Fruit fly (Drosophila melanogaster) whole organism, pupa: ENCODE measurements around the gene CG9951.
A peak's percentile ranks its signal among the peaks of the same experiment; 100 is the strongest.

Source experiments
- CG10348 ChIP-seq: fragments of 200-800 bp; sonication (Bioruptor generic); IDR thresholded peaks from 2 replicates; pipeline ENCODE4 v1.3.6; 2022; ENCODE audit warnings: missing biosample characterization, missing genetic modification characterization
- CG12605 ChIP-seq: fragments of 200-800 bp; sonication (Bioruptor generic); IDR thresholded peaks from 2 replicates; pipeline ENCODE4 v1.3.6; 2022; ENCODE audit warnings: missing biosample characterization, missing genetic modification characterization
- CG13204 ChIP-seq: fragments of 200-800 bp; sonication (Bioruptor generic); optimal IDR thresholded peaks from 2 replicates; lab custom pipeline; 2018; ENCODE audit warnings: missing biosample characterization, mild to moderate bottlenecking, missing genetic modification characterization, moderate library complexity
- CG14655 ChIP-seq: fragments of 200-800 bp; sonication (Bioruptor generic); optimal IDR thresholded peaks from 3 replicates; lab custom pipeline; 2017; ENCODE audit warnings: mild to moderate bottlenecking, missing biosample characterization, missing genetic modification reagents, missing genetic modification characterization
- CG15710 ChIP-seq: fragments of 200-800 bp; sonication (Bioruptor generic); optimal IDR thresholded peaks from 2 replicates; lab custom pipeline; 2018; ENCODE audit warnings: missing biosample characterization, mild to moderate bottlenecking, missing genetic modification characterization, moderate library complexity
- CG17806 ChIP-seq: fragments of 200-800 bp; sonication (Bioruptor generic); optimal IDR thresholded peaks from 2 replicates; lab custom pipeline; 2018; ENCODE audit warnings: missing biosample characterization, mild to moderate bottlenecking, missing genetic modification characterization, moderate library complexity
- CG32121 ChIP-seq: fragments of 200-800 bp; sonication (Bioruptor generic); IDR thresholded peaks from 2 replicates; pipeline ENCODE4 v1.3.6; 2022; ENCODE audit warnings: missing biosample characterization, missing genetic modification characterization
- CG34367 ChIP-seq: fragments of 200-800 bp; sonication (Bioruptor generic); optimal IDR thresholded peaks from 2 replicates; lab custom pipeline; 2018; ENCODE audit warnings: missing biosample characterization, mild to moderate bottlenecking, missing genetic modification characterization
- CG4496 ChIP-seq: fragments of 200-800 bp; sonication (Bioruptor generic); IDR thresholded peaks from 3 replicates; pipeline ENCODE4 v1.3.6; 2022; ENCODE audit warnings: missing biosample characterization, missing genetic modification characterization
- CG8159 ChIP-seq: fragments of 200-800 bp; sonication (Bioruptor generic); optimal IDR thresholded peaks from 3 replicates; lab custom pipeline; 2018; ENCODE audit warnings: missing biosample characterization, mild to moderate bottlenecking, missing genetic modification characterization, moderate library complexity
- CG8301 ChIP-seq: fragments of 200-800 bp; sonication (Bioruptor generic); optimal IDR thresholded peaks from 2 replicates; lab custom pipeline; 2018; ENCODE audit warnings: missing biosample characterization, mild to moderate bottlenecking, missing genetic modification characterization
- CG9948 ChIP-seq: fragments of 200-800 bp; sonication (Bioruptor generic); optimal IDR thresholded peaks from 2 replicates; lab custom pipeline; 2018; ENCODE audit warnings: missing biosample characterization, mild to moderate bottlenecking, missing genetic modification characterization, moderate library complexity
- D1 ChIP-seq: fragments of 200-800 bp; sonication (Bioruptor generic); optimal IDR thresholded peaks from 2 replicates; lab custom pipeline; 2018; ENCODE audit warnings: missing biosample characterization, mild to moderate bottlenecking, missing genetic modification characterization, moderate library complexity
- EcR ChIP-seq: fragments of 200-800 bp; sonication (Bioruptor generic); optimal IDR thresholded peaks from 3 replicates; lab custom pipeline; 2019; ENCODE audit warnings: missing biosample characterization, missing genetic modification characterization, mild to moderate bottlenecking, moderate library complexity, missing genetic modification reagents
- Ets98B ChIP-seq: fragments of 200-800 bp; sonication (Bioruptor generic); IDR thresholded peaks from 2 replicates; pipeline ENCODE4 v1.3.6; 2022; ENCODE audit warnings: missing biosample characterization, missing genetic modification characterization
- Pif1A ChIP-seq: fragments of 200-800 bp; sonication (Bioruptor generic); optimal IDR thresholded peaks from 3 replicates; lab custom pipeline; 2016; ENCODE audit warnings: missing biosample characterization, missing genetic modification characterization
- Pif1B ChIP-seq: fragments of 200-800 bp; sonication (Bioruptor generic); optimal IDR thresholded peaks from 3 replicates; lab custom pipeline; 2016; ENCODE audit warnings: missing biosample characterization, missing genetic modification characterization
- Snoo ChIP-seq: fragments of 200-800 bp; sonication (Bioruptor generic); optimal IDR thresholded peaks from 3 replicates; lab custom pipeline; 2017; ENCODE audit warnings: missing biosample characterization, mild to moderate bottlenecking, missing genetic modification characterization, inconsistent platforms
- fd96Ca ChIP-seq: fragments of 200-800 bp; sonication (Bioruptor generic); IDR thresholded peaks from 3 replicates; pipeline ENCODE4 v1.3.6; 2022; ENCODE audit warnings: missing biosample characterization, missing genetic modification characterization
- gl ChIP-seq: fragments of 200-800 bp; sonication (Bioruptor generic); optimal IDR thresholded peaks from 2 replicates; lab custom pipeline; 2018; ENCODE audit warnings: missing biosample characterization, mild to moderate bottlenecking, missing genetic modification characterization
- rn ChIP-seq: fragments of 200-800 bp; sonication (Bioruptor generic); IDR thresholded peaks from 2 replicates; pipeline ENCODE4 v1.3.6; 2022; ENCODE audit warnings: missing biosample characterization, missing genetic modification characterization

The CG9951 gene

DNA sequence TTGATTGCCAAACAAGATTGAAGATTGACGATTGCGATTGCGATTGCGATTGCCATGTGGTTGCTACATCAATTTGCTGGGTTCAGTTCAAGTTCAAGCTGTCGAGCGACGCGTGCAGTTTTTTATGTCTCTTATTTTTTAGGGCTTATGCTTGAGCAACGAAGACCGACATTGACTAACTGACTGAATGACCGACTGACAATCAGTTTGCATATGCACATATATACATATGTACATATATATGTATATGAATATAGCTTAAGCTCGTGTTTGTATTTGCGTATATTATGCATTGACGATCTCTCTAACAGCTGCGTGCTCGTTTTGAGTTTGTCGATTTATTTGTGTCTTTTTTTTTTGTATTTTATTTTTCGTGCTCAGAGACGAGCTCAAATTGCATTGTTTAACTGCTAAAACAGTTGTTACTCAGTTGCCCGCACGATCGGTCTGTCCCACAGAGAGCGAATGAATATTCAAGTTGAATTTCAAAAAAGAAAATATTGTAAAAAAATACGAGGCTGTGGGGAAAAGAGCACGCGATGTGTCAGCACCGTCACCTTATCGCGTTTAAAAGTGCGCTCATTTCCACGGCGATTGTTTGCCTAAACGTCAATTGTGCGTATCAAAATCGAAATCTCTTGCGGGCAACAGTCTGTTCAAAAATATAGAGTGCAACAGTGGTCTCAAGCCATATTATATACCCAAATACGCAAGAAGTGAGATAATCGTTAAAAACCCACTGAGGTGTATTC is 23.4 kb downstream of the CG9951 start:
- TF ChIP-seq CG15710 (tag; lab: Kevin White, UChicago): no peak
- peak; percentile 42 for TF ChIP-seq CG14655 (GFP tag; lab: Kevin White, UChicago)
- TF ChIP-seq CG12605 (GFP tag; lab: Robert Waterston, UW): peak; percentile 67
- peak; percentile 17; the same call in 1 of the 2 replicates for TF ChIP-seq Ets98B
- TF ChIP-seq CG9948: no peak
- peak; percentile 34; the same call in 2 of the 3 replicates for TF ChIP-seq CG4496
- TF ChIP-seq CG17806 (tag; lab: Kevin White, UChicago): no peak
- TF ChIP-seq CG32121: peak; percentile 32; the same call in 1 of the 2 replicates
- TF ChIP-seq EcR: no peak
- no peak for TF ChIP-seq rn
- no peak for TF ChIP-seq Pif1A
- no peak for TF ChIP-seq Snoo (tag; lab: Kevin White, UChicago)
- no peak for TF ChIP-seq CG8159
- no peak for TF ChIP-seq CG10348
- TF ChIP-seq D1 (tag; lab: Kevin White, UChicago): no peak
- TF ChIP-seq CG13204 (GFP tag; lab: Kevin White, UChicago): no peak
- TF ChIP-seq Pif1B (GFP tag; lab: Kevin White, UChicago): no peak

- TF ChIP-seq CG17806 (tag; lab: Kevin White, UChicago) (no peak), rn (no peak), CG13204 (GFP tag; lab: Kevin White, UChicago) (no peak), gl (tag; lab: Kevin White, UChicago) (no peak), EcR (no peak), CG15710 (tag; lab: Kevin White, UChicago) (no peak), Pif1B (GFP tag; lab: Kevin White, UChicago) (no peak), CG4496 (no peak), CG32121 (no peak), CG9948 (no peak), Ets98B (no peak), Pif1A (no peak), CG14655 (GFP tag; lab: Kevin White, UChicago) (no peak), fd96Ca (no peak), CG8159 (no peak), Snoo (tag; lab: Kevin White, UChicago) (no peak), CG10348 (no peak)
These were observed 24.3 kb downstream of the CG9951 start for dm6 chr3L:16887272-16887671.

DNA sequence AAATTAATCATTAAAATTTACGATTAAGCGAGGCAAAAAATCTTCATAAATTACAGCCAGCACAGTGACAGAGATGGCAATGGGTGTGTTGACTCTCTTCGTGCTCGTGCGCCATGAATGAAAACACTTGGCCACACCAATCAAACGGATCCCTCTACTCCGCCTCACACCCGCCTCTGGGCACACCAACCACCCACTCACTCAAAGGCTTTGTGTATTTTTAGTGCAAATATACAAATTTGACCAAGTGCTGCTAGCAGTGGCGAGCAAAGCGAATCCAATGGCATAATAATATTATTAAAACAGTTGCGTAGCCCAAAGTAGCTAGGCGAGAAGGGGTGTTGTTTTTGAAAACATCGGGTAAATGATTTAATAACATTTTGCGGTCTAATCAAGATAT is 26.6 kb downstream of the CG9951 start:
- no peak for TF ChIP-seq CG12605 (GFP tag; lab: Robert Waterston, UW)
- no peak for TF ChIP-seq CG15710 (tag; lab: Kevin White, UChicago)
- no peak for TF ChIP-seq Pif1A
- TF ChIP-seq fd96Ca: no peak
- no peak for TF ChIP-seq gl (tag; lab: Kevin White, UChicago)

DNA sequence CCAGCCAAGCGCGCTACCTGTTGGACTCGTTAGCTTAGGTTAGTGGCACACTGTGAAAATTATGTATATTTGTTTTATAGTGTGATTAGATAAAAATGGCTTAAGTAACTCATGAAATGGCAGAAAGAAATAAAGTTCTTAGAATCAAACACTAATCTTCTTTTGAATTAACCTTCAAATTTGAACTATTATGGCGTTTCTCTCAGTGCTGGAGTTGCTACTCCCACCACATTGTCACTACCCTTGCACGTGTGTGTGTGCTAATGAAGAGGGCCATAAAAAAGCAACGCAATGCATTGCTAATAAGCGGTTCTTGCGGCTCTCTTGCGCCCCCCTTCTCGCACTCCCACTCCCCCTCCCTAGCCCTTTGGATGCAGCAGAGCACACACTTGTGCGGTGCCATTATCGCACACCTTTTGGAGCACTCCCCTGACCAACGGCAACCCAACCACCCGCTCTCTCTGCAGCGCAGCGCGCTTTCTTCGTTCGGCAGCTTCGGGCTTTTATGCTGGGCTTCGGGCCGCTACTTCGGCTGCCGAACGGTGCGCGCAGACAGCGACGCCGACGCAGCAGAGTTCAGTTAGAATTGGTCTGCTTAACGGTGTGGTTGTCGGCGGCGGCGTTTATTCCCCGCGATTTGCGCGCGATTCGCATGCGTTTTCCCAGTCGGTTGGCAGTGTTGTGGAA is 27.8 kb downstream of the CG9951 start:
- TF ChIP-seq CG4496 (peak; percentile 92), D1 (tag; lab: Kevin White, UChicago) (peak; percentile 35), Ets98B (peak; percentile 86), rn (peak; percentile 72), CG17806 (tag; lab: Kevin White, UChicago) (peak; percentile 76), fd96Ca (peak; percentile 83), gl (tag; lab: Kevin White, UChicago) (peak; percentile 27), CG15710 (tag; lab: Kevin White, UChicago) (peak; percentile 77), CG14655 (GFP tag; lab: Kevin White, UChicago) (peak; percentile 92), Pif1A (peak; percentile 88), CG12605 (GFP tag; lab: Robert Waterston, UW) (peak; percentile 69), CG8301 (tag; lab: Kevin White, UChicago) (peak; percentile 90), Pif1B (GFP tag; lab: Kevin White, UChicago) (peak; percentile 80), CG13204 (GFP tag; lab: Kevin White, UChicago) (peak; percentile 97), CG34367 (peak; percentile 82), CG32121 (peak; percentile 86), CG10348 (peak; percentile 58), CG9948 (peak; percentile 83), EcR (peak; percentile 65), CG8159 (peak; percentile 75), Snoo (tag; lab: Kevin White, UChicago) (peak; percentile 70)

dm6 chr3L:16891914-16892313 is 28.9 kb downstream of the CG9951 start:
- no peak for TF ChIP-seq CG17806 (tag; lab: Kevin White, UChicago)
- no peak for TF ChIP-seq CG34367
- peak; percentile 31 for TF ChIP-seq EcR

DNA sequence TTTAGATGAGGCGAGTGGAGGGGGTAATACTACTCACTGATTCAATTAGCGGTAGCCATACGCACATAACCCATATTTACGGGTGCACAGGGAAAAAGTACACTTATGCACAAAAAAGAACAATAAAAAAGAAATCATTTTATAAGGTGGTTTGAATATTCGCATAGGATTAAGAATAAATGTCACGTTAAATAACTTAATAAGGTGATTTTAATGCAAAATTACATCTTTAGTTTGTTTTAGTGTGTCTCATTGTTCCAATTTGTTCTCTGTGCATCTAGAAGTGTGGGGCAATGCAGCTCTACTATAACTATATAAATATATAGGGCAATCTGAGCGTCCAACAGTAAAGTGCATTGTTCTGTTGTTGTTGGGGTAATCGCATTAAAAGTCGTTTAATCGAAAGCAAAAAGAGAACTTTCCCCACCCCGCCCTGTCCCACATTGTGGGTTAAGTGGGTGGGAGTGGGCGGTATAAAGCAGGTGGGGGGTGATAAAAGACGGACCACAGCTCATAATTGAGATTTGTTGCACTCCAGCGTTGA is 29.8 kb downstream of the CG9951 start:
- no peak for TF ChIP-seq CG12605 (GFP tag; lab: Robert Waterston, UW)
- TF ChIP-seq D1 (tag; lab: Kevin White, UChicago): no peak
- TF ChIP-seq CG32121: peak; percentile 73
- no peak for TF ChIP-seq Pif1B (GFP tag; lab: Kevin White, UChicago)
- 0 out of 3 replicates have a peak, but pooled peaks have one; percentile 25 for TF ChIP-seq fd96Ca
- peak; percentile 62 for TF ChIP-seq CG14655 (GFP tag; lab: Kevin White, UChicago)
- TF ChIP-seq CG34367: peak; percentile 39
- TF ChIP-seq CG8159: peak; percentile 10
- peak; percentile 64 for TF ChIP-seq CG8301 (tag; lab: Kevin White, UChicago)
- TF ChIP-seq gl (tag; lab: Kevin White, UChicago): no peak
- TF ChIP-seq CG9948: peak; percentile 47
- TF ChIP-seq Ets98B: peak; percentile 66
- TF ChIP-seq CG4496: peak; percentile 75; the same call in 2 of the 3 replicates
- peak; percentile 59 for TF ChIP-seq CG15710 (tag; lab: Kevin White, UChicago)
- no peak for TF ChIP-seq Pif1A
- peak; percentile 46 for TF ChIP-seq CG17806 (tag; lab: Kevin White, UChicago)
- peak; percentile 59 for TF ChIP-seq EcR
